Worm (Caenorhabditis elegans): ENCODE measurements around the gene B0524.3.

ce11 chrIII:1893405-1893804 is 6.0 kb downstream of the B0524.3 start:
- TF ChIP-seq T22C8.4 (GFP tag; IDR thresholded peaks at IDR 0.05) (peak; percentile 59), flt-1 (GFP tag; IDR thresholded peaks at IDR 0.05) (no peak), cog-1 (tag; optimal IDR thresholded peaks at IDR 0.05) (no peak), klf-2 (GFP tag; conservative IDR thresholded peaks at IDR 0.05) (no peak), med-1 (GFP tag; optimal IDR thresholded peaks at IDR 0.05; ENCODE audit: insufficient read depth) (no peak), ztf-23 (GFP tag; IDR thresholded peaks at IDR 0.05) (no peak), ztf-29 (GFP tag; IDR thresholded peaks at IDR 0.05) (no peak), tab-1 (GFP tag; IDR thresholded peaks at IDR 0.05) (no peak), ref-1 (GFP tag; conservative IDR thresholded peaks at IDR 0.05) (no peak)
